Worm (Caenorhabditis elegans) whole organism, young adult: ENCODE data around the gene best-19.

Experiments
- B0261.1 ChIP-seq: sonication (generic microtip); optimal IDR thresholded peaks from 2 replicates; lab custom pipeline; 2016; ENCODE audit warnings: mild to moderate bottlenecking, missing genetic modification characterization, moderate library complexity, missing compliant biosample characterization
- B0336.3 ChIP-seq: fragments of 200-800 bp; sonication (Bioruptor generic); IDR thresholded peaks from 2 replicates; pipeline ENCODE4 v1.3.6; 2022; ENCODE audit warnings: missing genetic modification characterization, missing compliant biosample characterization
- C17E4.6 ChIP-seq: fragments of 200-800 bp; sonication (Bioruptor generic); IDR thresholded peaks from 2 replicates; pipeline ENCODE4 v1.3.6; 2022; ENCODE audit warnings: missing genetic modification reagents, missing genetic modification characterization, missing compliant biosample characterization
- D2030.7 ChIP-seq: fragments of 200-800 bp; sonication (Bioruptor generic); IDR thresholded peaks from 2 replicates; pipeline ENCODE4 v1.3.6; 2022; ENCODE audit warnings: missing genetic modification reagents, missing genetic modification characterization, missing compliant biosample characterization
- F22D6.2 ChIP-seq: sonication (generic microtip); optimal IDR thresholded peaks from 2 replicates; lab custom pipeline; 2016; ENCODE audit warnings: mild to moderate bottlenecking, missing genetic modification characterization, missing compliant biosample characterization
- F37B4.10 ChIP-seq: fragments of 200-800 bp; sonication (Bioruptor generic); IDR thresholded peaks from 2 replicates; pipeline ENCODE4 v1.3.6; 2022; ENCODE audit warnings: missing genetic modification characterization, missing compliant biosample characterization
- F55B11.4 ChIP-seq: sonication (generic microtip); optimal IDR thresholded peaks from 2 replicates; lab custom pipeline; 2016; ENCODE audit warnings: missing compliant biosample characterization, missing genetic modification characterization, borderline replicate concordance; ENCODE audit not compliant: insufficient read depth
- F57C9.4 ChIP-seq: sonication (generic microtip); optimal IDR thresholded peaks from 2 replicates; lab custom pipeline; 2017; ENCODE audit warnings: mild to moderate bottlenecking, missing genetic modification characterization, missing compliant biosample characterization
- K11D2.4 ChIP-seq: fragments of 200-800 bp; sonication (Bioruptor generic); IDR thresholded peaks from 2 replicates; pipeline ENCODE4 v1.3.6; 2022; ENCODE audit warnings: missing genetic modification reagents, missing genetic modification characterization, missing compliant biosample characterization
- Y67H2A.10 ChIP-seq: fragments of 200-800 bp; sonication (Bioruptor generic); conservative IDR thresholded peaks from 2 replicates; pipeline ENCODE4 v1.3.6; 2022; ENCODE audit warnings: missing genetic modification reagents, missing genetic modification characterization, missing compliant biosample characterization
- Y79H2A.3 ChIP-seq: fragments of 200-800 bp; sonication (Bioruptor generic); conservative IDR thresholded peaks from 2 replicates; pipeline ENCODE4 v1.3.6; 2022; ENCODE audit warnings: missing genetic modification reagents, missing genetic modification characterization, missing compliant biosample characterization
- aptf-2 ChIP-seq: fragments of 200-800 bp; sonication (Bioruptor generic); conservative IDR thresholded peaks from 2 replicates; pipeline ENCODE4 v1.3.6; 2022; ENCODE audit warnings: missing genetic modification reagents, missing genetic modification characterization, missing compliant biosample characterization
- aptf-3 ChIP-seq: fragments of 200-800 bp; sonication (Bioruptor generic); IDR thresholded peaks from 2 replicates; pipeline ENCODE4 v1.3.6; 2022; ENCODE audit warnings: missing genetic modification characterization, missing compliant biosample characterization
- athp-1 ChIP-seq: sonication (generic microtip); optimal IDR thresholded peaks from 2 replicates; lab custom pipeline; 2017; ENCODE audit warnings: mild to moderate bottlenecking, missing genetic modification characterization, missing compliant biosample characterization
- attf-6 ChIP-seq: fragments of 200-800 bp; sonication (Bioruptor generic); IDR thresholded peaks from 2 replicates; pipeline ENCODE4 v1.3.6; 2022; ENCODE audit warnings: missing genetic modification reagents, missing genetic modification characterization, missing compliant biosample characterization
- ccch-3 ChIP-seq: fragments of 200-800 bp; sonication (Bioruptor generic); optimal IDR thresholded peaks from 2 replicates; lab custom pipeline; 2018; ENCODE audit warnings: mild to moderate bottlenecking, missing genetic modification characterization, missing compliant biosample characterization
- ceh-27 ChIP-seq: fragments of 200-800 bp; sonication (Bioruptor generic); optimal IDR thresholded peaks from 2 replicates; lab custom pipeline; 2018; ENCODE audit warnings: mild to moderate bottlenecking, missing genetic modification characterization, moderate library complexity, missing compliant biosample characterization
- ceh-40 ChIP-seq: fragments of 200-800 bp; sonication (Bioruptor generic); IDR thresholded peaks from 2 replicates; pipeline ENCODE4 v1.3.6; 2022; ENCODE audit warnings: missing genetic modification characterization, missing compliant biosample characterization
- ceh-58 ChIP-seq: fragments of 200-800 bp; sonication (Bioruptor generic); IDR thresholded peaks from 2 replicates; pipeline ENCODE4 v1.3.6; 2022; ENCODE audit warnings: missing genetic modification characterization, missing compliant biosample characterization
- die-1 ChIP-seq: sonication (generic microtip); optimal IDR thresholded peaks from 2 replicates; lab custom pipeline; 2016; ENCODE audit warnings: missing genotype, mild to moderate bottlenecking, missing genetic modification characterization, missing compliant biosample characterization
- dox-1 ChIP-seq: fragments of 200-800 bp; sonication (Bioruptor generic); IDR thresholded peaks from 2 replicates; pipeline ENCODE4 v1.3.6; 2022; ENCODE audit warnings: missing genetic modification reagents, missing genetic modification characterization, missing compliant biosample characterization
- dpl-1 ChIP-seq: fragments of 150-350 bp; optimal IDR thresholded peaks from 2 replicates; lab custom pipeline; 2014; ENCODE audit warnings: missing biosample characterization, missing genetic modification reagents, missing genetic modification characterization
- efl-1 ChIP-seq: fragments of 150-350 bp; optimal IDR thresholded peaks from 2 replicates; lab custom pipeline; 2014; ENCODE audit warnings: missing biosample characterization, missing genetic modification reagents, missing genetic modification characterization
- egl-44 ChIP-seq: fragments of 200-800 bp; sonication (Bioruptor generic); IDR thresholded peaks from 2 replicates; pipeline ENCODE4 v1.3.6; 2022; ENCODE audit warnings: missing genetic modification reagents, missing genetic modification characterization, missing compliant biosample characterization
- gei-17 ChIP-seq: fragments of 200-800 bp; sonication (Bioruptor generic); optimal IDR thresholded peaks from 2 replicates; lab custom pipeline; 2018; ENCODE audit warnings: mild to moderate bottlenecking, missing genetic modification characterization, missing compliant biosample characterization
- him-1 ChIP-seq: sonication (generic microtip); optimal IDR thresholded peaks from 2 replicates; lab custom pipeline; 2016; ENCODE audit warnings: missing genotype, missing genetic modification reagents, missing genetic modification characterization, missing compliant biosample characterization
- hmg-20 ChIP-seq: fragments of 200-800 bp; sonication (Bioruptor generic); IDR thresholded peaks from 2 replicates; pipeline ENCODE4 v1.3.6; 2022; ENCODE audit warnings: missing genetic modification reagents, missing genetic modification characterization, missing compliant biosample characterization
- hrde-1 ChIP-seq: sonication (generic microtip); optimal IDR thresholded peaks from 2 replicates; lab custom pipeline; 2016; ENCODE audit warnings: missing genetic modification characterization, mild to moderate bottlenecking, missing compliant biosample characterization, moderate library complexity, missing genotype, missing genetic modification reagents, borderline replicate concordance
- lag-1 ChIP-seq: fragments of 200-800 bp; sonication (Bioruptor generic); IDR thresholded peaks from 2 replicates; pipeline ENCODE4 v1.3.6; 2022; ENCODE audit warnings: missing genetic modification reagents, missing genetic modification characterization, missing compliant biosample characterization
- lin-26 ChIP-seq: fragments of 200-800 bp; sonication (Bioruptor generic); IDR thresholded peaks from 2 replicates; pipeline ENCODE4 v1.3.6; 2022; ENCODE audit warnings: missing genetic modification reagents, missing genetic modification characterization, missing compliant biosample characterization
- lin-35 ChIP-seq, 3 experiments: fragments of 150-350 bp in 2 of 3; sonication (generic microtip) in 1 of 3; optimal IDR thresholded peaks; 2 replicates each; lab custom pipeline; 2014 to 2018; ENCODE audit warnings: missing biosample characterization in 3 of 3, missing genetic modification characterization in 3 of 3, missing genetic modification reagents in 3 of 3
- madf-10 ChIP-seq: sonication (generic microtip); optimal IDR thresholded peaks from 2 replicates; lab custom pipeline; 2016; ENCODE audit warnings: mild to moderate bottlenecking, missing genetic modification characterization, missing compliant biosample characterization
- nhr-80 ChIP-seq: sonication (generic microtip); optimal IDR thresholded peaks from 2 replicates; lab custom pipeline; 2016; ENCODE audit warnings: missing genetic modification characterization, missing compliant biosample characterization
- rec-8 ChIP-seq, 2 experiments: sonication (generic microtip); optimal IDR thresholded peaks; 2 replicates each; lab custom pipeline; 2016; ENCODE audit warnings: mild to moderate bottlenecking in 2 of 2, missing genetic modification characterization in 2 of 2, missing genetic modification reagents in 2 of 2, missing genotype in 2 of 2, missing biosample characterization in 1 of 2, missing compliant biosample characterization in 1 of 2, moderate library complexity in 1 of 2
- snpc-1.3 ChIP-seq: sonication (generic microtip); optimal IDR thresholded peaks from 2 replicates; lab custom pipeline; 2017; ENCODE audit warnings: missing genetic modification characterization, mild to moderate bottlenecking, missing compliant biosample characterization, antibody characterized with exemption, moderate library complexity, missing genotype, missing genetic modification reagents; ENCODE audit not compliant: insufficient read depth
- snpc-3.4 ChIP-seq: sonication (generic microtip); optimal IDR thresholded peaks from 2 replicates; lab custom pipeline; 2017; ENCODE audit warnings: missing genetic modification characterization, mild to moderate bottlenecking, missing compliant biosample characterization, antibody characterized with exemption, moderate library complexity, missing genotype, missing genetic modification reagents
- sptf-2 ChIP-seq: fragments of 200-800 bp; sonication (Bioruptor generic); optimal IDR thresholded peaks from 2 replicates; lab custom pipeline; 2018; ENCODE audit warnings: mild to moderate bottlenecking, missing genetic modification characterization, missing compliant biosample characterization
- unc-62 ChIP-seq: fragments of 150-350 bp; optimal IDR thresholded peaks from 2 replicates; lab custom pipeline; 2014; ENCODE audit warnings: missing biosample characterization, missing genetic modification reagents, missing genetic modification characterization
- ztf-18 ChIP-seq: sonication (generic microtip); optimal IDR thresholded peaks from 2 replicates; lab custom pipeline; 2016; ENCODE audit warnings: missing genotype, mild to moderate bottlenecking, missing genetic modification characterization, missing compliant biosample characterization
- ztf-22 ChIP-seq: fragments of 200-800 bp; sonication (Bioruptor generic); optimal IDR thresholded peaks from 2 replicates; lab custom pipeline; 2018; ENCODE audit warnings: mild to moderate bottlenecking, missing genetic modification characterization, moderate library complexity, missing compliant biosample characterization
- ztf-28 ChIP-seq: fragments of 200-800 bp; sonication (Bioruptor generic); IDR thresholded peaks from 2 replicates; pipeline ENCODE4 v1.3.6; 2022; ENCODE audit warnings: missing genetic modification reagents, missing genetic modification characterization, missing compliant biosample characterization
- ztf-3 ChIP-seq: fragments of 200-800 bp; sonication (Bioruptor generic); optimal IDR thresholded peaks from 2 replicates; lab custom pipeline; 2018; ENCODE audit warnings: mild to moderate bottlenecking, missing genetic modification characterization, missing compliant biosample characterization

The best-19 gene

DNA sequence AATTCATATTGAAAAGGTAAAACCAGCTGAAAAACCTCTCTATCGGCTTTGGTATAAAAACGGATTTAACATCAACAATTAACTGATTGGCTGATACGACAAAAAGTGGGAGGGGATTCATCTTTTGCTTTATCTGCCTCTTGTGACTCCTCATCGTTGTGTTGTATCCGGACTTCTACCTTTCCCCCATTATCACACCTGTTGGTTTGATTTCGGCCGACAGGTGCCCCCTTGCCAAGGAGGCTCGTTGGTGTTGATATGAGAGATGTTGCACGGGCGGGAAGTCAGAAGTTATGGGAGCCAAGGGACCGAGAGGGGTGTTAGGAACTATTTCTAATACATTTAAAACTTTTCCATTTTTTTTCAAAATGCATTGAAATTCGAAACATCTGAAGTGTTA lies 31.0 kb downstream of the best-19 start:
- TF ChIP-seq dpl-1 (GFP tag; lab: Kevin White, UChicago), result no peak
- TF ChIP-seq rec-8 (tag; optimal IDR thresholded peaks at IDR 0.05; lab: Kevin White, UChicago), result no peak
- TF ChIP-seq dox-1 (GFP tag; lab: Robert Waterston, UW), result no peak

ce11 chrIV:319654-320053 lies 36.2 kb downstream of the best-19 start:
- no peak for TF ChIP-seq F37B4.10
- no peak for TF ChIP-seq lag-1 (GFP tag; lab: Robert Waterston, UW)
- no peak for TF ChIP-seq hmg-20 (GFP tag; lab: Robert Waterston, UW)
- no peak for TF ChIP-seq lin-26 (GFP tag; lab: Robert Waterston, UW)

ce11 chrIV:320380-320779 lies 36.9 kb downstream of the best-19 start, which contains the start of gene dsc-4:
Gene dsc-4 (minus strand): TSS chrIV:320544.
- TF ChIP-seq nhr-80 (tag; lab: Kevin White, UChicago), result peak; percentile 1
- TF ChIP-seq B0336.3 (GFP tag; lab: Robert Waterston, UW), result no peak
- TF ChIP-seq aptf-2 (GFP tag; lab: Robert Waterston, UW), result no peak
- no peak for TF ChIP-seq unc-62 (GFP tag; lab: Kevin White, UChicago)
- no peak for TF ChIP-seq lin-35 (GFP tag; optimal IDR thresholded peaks at IDR 0.05; lab: Kevin White, UChicago)
- no peak for TF ChIP-seq Y79H2A.3 (GFP tag; lab: Robert Waterston, UW)
- no peak for TF ChIP-seq attf-6 (GFP tag; lab: Robert Waterston, UW)

DNA sequence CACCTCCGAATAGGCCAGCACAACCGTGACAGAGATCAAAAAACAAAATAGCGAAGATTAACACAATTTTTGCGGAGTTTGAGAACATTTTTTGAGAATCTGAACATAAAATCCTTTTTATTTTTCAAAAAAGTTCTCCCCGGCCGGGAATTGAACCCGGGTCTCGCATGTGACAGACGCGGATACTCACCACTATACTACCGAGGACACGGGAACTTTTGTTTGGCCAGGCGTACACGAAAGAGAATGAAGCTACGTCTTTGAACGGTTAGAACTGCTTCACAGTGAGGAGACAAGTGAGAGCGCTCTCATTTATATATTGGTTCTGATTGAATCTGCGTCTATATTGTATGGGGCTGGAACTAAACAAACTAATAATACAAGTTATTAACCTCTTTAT lies 39.0 kb downstream of the best-19 start, which contains the start of gene grl-26:
TSS of gene grl-26 (minus strand) at position 318 of the 400 bp plus-strand sequence.
- TF ChIP-seq athp-1 (peak; percentile 54), D2030.7 (GFP tag; lab: Robert Waterston, UW) (peak; percentile 78), snpc-3.4 (tag; lab: Kevin White, UChicago) (peak; percentile 63), nhr-80 (tag; lab: Kevin White, UChicago) (peak; percentile 43), efl-1 (no peak), unc-62 (GFP tag; lab: Kevin White, UChicago) (no peak), him-1 (peak; percentile 89), ztf-22 (no peak), ceh-58 (GFP tag; lab: Robert Waterston, UW) (no peak), rec-8 (tag; optimal IDR thresholded peaks at IDR 0.05; lab: Kevin White, UChicago) (peak; percentile 67 to 75), ceh-27 (GFP tag; lab: Kevin White, UChicago) (peak; percentile 28), F55B11.4 (tag; lab: Kevin White, UChicago) (no peak), die-1 (tag; lab: Kevin White, UChicago) (peak; percentile 88), aptf-3 (GFP tag; lab: Robert Waterston, UW) (no peak), snpc-1.3 (peak; percentile 52), madf-10 (tag; lab: Kevin White, UChicago) (peak; percentile 71), gei-17 (GFP tag; lab: Kevin White, UChicago) (no peak), lag-1 (GFP tag; lab: Robert Waterston, UW) (no peak), ztf-3 (GFP tag; lab: Kevin White, UChicago) (no peak), B0336.3 (GFP tag; lab: Robert Waterston, UW) (peak; percentile 24; the same call in 1 of the 2 replicates), hrde-1 (tag; lab: Kevin White, UChicago) (no peak), F57C9.4 (tag; lab: Kevin White, UChicago) (no peak), K11D2.4 (GFP tag; lab: Robert Waterston, UW) (no peak), C17E4.6 (GFP tag; lab: Robert Waterston, UW) (no peak), egl-44 (GFP tag; lab: Robert Waterston, UW) (0 out of 2 replicates have a peak, but pooled peaks have one; percentile 62), dox-1 (GFP tag; lab: Robert Waterston, UW) (peak; percentile 82), lin-35 (GFP tag; optimal IDR thresholded peaks at IDR 0.05; lab: Kevin White, UChicago) (no peak), dpl-1 (GFP tag; lab: Kevin White, UChicago) (no peak), ztf-18 (tag; lab: Kevin White, UChicago) (peak; percentile 68), B0261.1 (tag; lab: Kevin White, UChicago) (peak; percentile 90), F22D6.2 (tag; lab: Kevin White, UChicago) (no peak), ceh-40 (GFP tag; lab: Robert Waterston, UW) (peak; percentile 86), Y67H2A.10 (GFP tag; lab: Robert Waterston, UW) (no peak), ztf-28 (no peak), ccch-3 (GFP tag; lab: Kevin White, UChicago) (no peak), sptf-2 (no peak)
